Worm (Caenorhabditis elegans) whole organism, mixed stage, embryonic: ENCODE data around the gene col-42.

Source experiments
- ces-1 ChIP-seq: fragments of 150-350 bp; optimal IDR thresholded peaks from 2 replicates; lab custom pipeline; 2014; ENCODE audit warnings: missing biosample characterization, missing genetic modification reagents, missing genetic modification characterization
- lsy-2 ChIP-seq: fragments of 150-350 bp; optimal IDR thresholded peaks from 2 replicates; lab custom pipeline; 2014; ENCODE audit warnings: missing biosample characterization, missing genetic modification characterization
- mab-5 ChIP-seq: fragments of 150-350 bp; optimal IDR thresholded peaks from 2 replicates; lab custom pipeline; 2014; ENCODE audit warnings: missing biosample characterization, missing genetic modification characterization
- mls-2 ChIP-seq: sonication (generic microtip); optimal IDR thresholded peaks from 2 replicates; lab custom pipeline; 2016; ENCODE audit warnings: mild to moderate bottlenecking, missing genetic modification characterization, moderate library complexity, missing compliant biosample characterization
- pha-4 ChIP-seq: fragments of 150-350 bp; optimal IDR thresholded peaks from 2 replicates; lab custom pipeline; 2018; ENCODE audit warnings: missing biosample characterization, missing genetic modification reagents, missing genetic modification characterization

- TF ChIP-seq mab-5 (tag; lab: Kevin White, UChicago) (no peak), lsy-2 (tag; lab: Kevin White, UChicago) (no peak), mls-2 (tag; lab: Kevin White, UChicago) (no peak), pha-4 (tag; lab: Kevin White, UChicago) (no peak), ces-1 (GFP tag; lab: Kevin White, UChicago) (no peak)
These were observed 6.2 kb upstream of the col-42 start for ce11 chrV:18631966-18632531.
